Fruit fly (Drosophila melanogaster) whole organism, embryonic: ENCODE results near the gene CCAP-R.

Source experiments
- Asciz ChIP-seq: fragments of 200-800 bp; sonication (Bioruptor generic); optimal IDR thresholded peaks from 2 replicates; lab custom pipeline; 2017; ENCODE audit warnings: missing biosample characterization, mild to moderate bottlenecking, missing genetic modification characterization, missing genetic modification reagents
- Bgb ChIP-seq: fragments of 200-800 bp; sonication (Bioruptor generic); IDR thresholded peaks from 2 replicates; pipeline ENCODE4 v1.3.6; 2022; ENCODE audit warnings: missing biosample characterization, missing genetic modification characterization; ENCODE audit not compliant: partially characterized antibody
- CG10321 ChIP-seq: fragments of 200-800 bp; sonication (Bioruptor generic); IDR thresholded peaks from 2 replicates; pipeline ENCODE4 v1.3.6; 2022; ENCODE audit warnings: missing biosample characterization, missing genetic modification characterization
- CG12769 ChIP-seq: fragments of 200-800 bp; sonication (Bioruptor generic); optimal IDR thresholded peaks from 2 replicates; lab custom pipeline; 2019; ENCODE audit warnings: missing biosample characterization, mild to moderate bottlenecking, missing genetic modification characterization, moderate library complexity
- CG17186 ChIP-seq: fragments of 200-800 bp; sonication (Bioruptor generic); optimal IDR thresholded peaks from 3 replicates; lab custom pipeline; 2017; ENCODE audit warnings: missing biosample characterization, missing genetic modification reagents, missing genetic modification characterization
- CG3407 ChIP-seq: fragments of 200-800 bp; sonication (Bioruptor generic); optimal IDR thresholded peaks from 2 replicates; lab custom pipeline; 2018; ENCODE audit warnings: missing biosample characterization, mild to moderate bottlenecking, missing genetic modification characterization
- CG3726 ChIP-seq: fragments of 200-800 bp; sonication (Bioruptor generic); IDR thresholded peaks from 3 replicates; pipeline ENCODE4, ENCODE4 v1.3.6; 2022; ENCODE audit warnings: missing biosample characterization, missing genetic modification characterization
- CG5245 ChIP-seq: fragments of 200-800 bp; sonication (Bioruptor generic); optimal IDR thresholded peaks from 3 replicates; lab custom pipeline; 2016; ENCODE audit warnings: missing biosample characterization, missing genetic modification characterization
- CG6689 ChIP-seq: fragments of 200-800 bp; sonication (Bioruptor generic); IDR thresholded peaks from 2 replicates; pipeline ENCODE4 v1.3.6; 2022; ENCODE audit warnings: missing biosample characterization, missing genetic modification characterization
- CG7928 ChIP-seq: fragments of 200-800 bp; sonication (Bioruptor generic); optimal IDR thresholded peaks from 2 replicates; lab custom pipeline; 2017; ENCODE audit warnings: missing biosample characterization, mild to moderate bottlenecking, missing genetic modification characterization
- CG8478 ChIP-seq: fragments of >200 bp; optimal IDR thresholded peaks from 2 replicates; lab custom pipeline; 2018
- CG9609 ChIP-seq: fragments of 200-800 bp; sonication (Bioruptor generic); optimal IDR thresholded peaks from 3 replicates; lab custom pipeline; 2016; ENCODE audit warnings: missing biosample characterization, missing genetic modification characterization
- CHES-1-like ChIP-seq: fragments of 200-800 bp; sonication (Bioruptor generic); optimal IDR thresholded peaks from 2 replicates; lab custom pipeline; 2016; ENCODE audit warnings: missing biosample characterization, missing genetic modification characterization
- Dip2 ChIP-seq: fragments of 200-800 bp; sonication (Bioruptor generic); IDR thresholded peaks from 2 replicates; pipeline ENCODE4 v1.3.6; 2022; ENCODE audit warnings: missing biosample characterization, missing genetic modification characterization
- Dll ChIP-seq: fragments of 200-800 bp; sonication (Bioruptor generic); IDR thresholded peaks from 4 replicates; pipeline ENCODE4 v1.3.6; 2022; ENCODE audit warnings: missing biosample characterization, missing genetic modification characterization; ENCODE audit not compliant: partially characterized antibody
- HLHmδ ChIP-seq: fragments of 200-800 bp; sonication (Bioruptor generic); optimal IDR thresholded peaks from 2 replicates; lab custom pipeline; 2018; ENCODE audit warnings: missing biosample characterization, mild to moderate bottlenecking, missing genetic modification characterization, moderate library complexity
- Hand ChIP-seq: fragments of 200-800 bp; sonication (Bioruptor generic); optimal IDR thresholded peaks from 2 replicates; lab custom pipeline; 2017; ENCODE audit warnings: mild to moderate bottlenecking, missing biosample characterization, missing genetic modification reagents, missing genetic modification characterization
- HmgZ ChIP-seq: fragments of 200-800 bp; sonication (Bioruptor generic); optimal IDR thresholded peaks from 2 replicates; lab custom pipeline; 2018; ENCODE audit warnings: missing biosample characterization, mild to moderate bottlenecking, missing genetic modification characterization
- Hmr ChIP-seq: fragments of 200-800 bp; sonication (Bioruptor generic); optimal IDR thresholded peaks from 3 replicates; lab custom pipeline; 2017; ENCODE audit warnings: mild to moderate bottlenecking, missing biosample characterization, missing genetic modification reagents, missing genetic modification characterization
- Hr51 ChIP-seq, 2 experiments: fragments of 200-800 bp; sonication (Bioruptor generic); optimal IDR thresholded peaks; 2 replicates in 1 of 2; 3 replicates in 1 of 2; lab custom pipeline; 2016 to 2018; ENCODE audit warnings: missing biosample characterization in 2 of 2, missing genetic modification characterization in 2 of 2, mild to moderate bottlenecking in 1 of 2, moderate library complexity in 1 of 2
- Lim3 ChIP-seq: fragments of 200-800 bp; sonication (Bioruptor generic); IDR thresholded peaks from 2 replicates; pipeline ENCODE4 v1.3.6; 2022; ENCODE audit warnings: missing biosample characterization, missing genetic modification characterization
- Nf-YA ChIP-seq: fragments of 200-800 bp; sonication (Bioruptor generic); IDR thresholded peaks from 2 replicates; pipeline ENCODE4 v1.3.6; 2022; ENCODE audit warnings: missing biosample characterization, missing genetic modification characterization
- Opbp ChIP-seq: fragments of 200-800 bp; sonication (Bioruptor generic); IDR thresholded peaks from 3 replicates; pipeline ENCODE4 v1.3.6; 2022; ENCODE audit warnings: missing biosample characterization, missing genetic modification characterization; ENCODE audit not compliant: partially characterized antibody
- Side ChIP-seq: fragments of 200-800 bp; sonication (Bioruptor generic); optimal IDR thresholded peaks from 2 replicates; lab custom pipeline; 2016; ENCODE audit warnings: missing biosample characterization, missing genetic modification characterization
- Stat92E ChIP-seq, 3 experiments: fragments of >200 bp in 2 of 3; fragments of 200-800 bp in 1 of 3; sonication (Bioruptor generic) in 1 of 3; optimal IDR thresholded peaks; 2 replicates each; lab custom pipeline; 2017 to 2019; ENCODE audit warnings: missing biosample characterization in 3 of 3, missing genetic modification characterization in 3 of 3, mild to moderate bottlenecking in 1 of 3, moderate library complexity in 1 of 3
- Tbp ChIP-seq: fragments of >200 bp; optimal IDR thresholded peaks from 2 replicates; lab custom pipeline; 2018; ENCODE audit warnings: missing biosample characterization, missing genetic modification characterization
- Usf ChIP-seq: fragments of 200-800 bp; sonication (Bioruptor generic); optimal IDR thresholded peaks from 2 replicates; lab custom pipeline; 2017; ENCODE audit warnings: missing genotype, missing biosample characterization, missing genetic modification characterization
- Vsx1 ChIP-seq: fragments of 200-800 bp; sonication (Bioruptor generic); optimal IDR thresholded peaks from 2 replicates; lab custom pipeline; 2017; ENCODE audit warnings: missing biosample characterization, mild to moderate bottlenecking, missing genetic modification characterization, missing genetic modification reagents
- bab2 ChIP-seq: fragments of 200-800 bp; sonication (Bioruptor generic); optimal IDR thresholded peaks from 2 replicates; lab custom pipeline; 2016; ENCODE audit warnings: missing biosample characterization, missing genetic modification characterization
- bigmax ChIP-seq: fragments of 200-800 bp; sonication (Bioruptor generic); optimal IDR thresholded peaks from 2 replicates; lab custom pipeline; 2018; ENCODE audit warnings: missing biosample characterization, mild to moderate bottlenecking, missing genetic modification characterization
- bowl ChIP-seq: fragments of 200-800 bp; sonication (Bioruptor generic); IDR thresholded peaks from 2 replicates; pipeline ENCODE4 v1.3.6; 2022; ENCODE audit warnings: missing biosample characterization, missing genetic modification characterization
- cad ChIP-seq: fragments of >200 bp; optimal IDR thresholded peaks from 2 replicates; lab custom pipeline; 2017; ENCODE audit warnings: missing biosample characterization, missing genetic modification characterization
- corto ChIP-seq: fragments of 200-800 bp; sonication (Bioruptor generic); optimal IDR thresholded peaks from 2 replicates; lab custom pipeline; 2016; ENCODE audit warnings: missing biosample characterization, mild to moderate bottlenecking, missing genetic modification characterization, moderate library complexity
- croc ChIP-seq: fragments of 200-800 bp; sonication (Bioruptor generic); conservative IDR thresholded peaks from 3 replicates; pipeline ENCODE4 v1.3.6; 2022; ENCODE audit warnings: missing biosample characterization, missing genetic modification characterization
- da ChIP-seq: fragments of 200-800 bp; sonication (Bioruptor generic); optimal IDR thresholded peaks from 2 replicates; lab custom pipeline; 2016; ENCODE audit warnings: missing biosample characterization, missing genetic modification characterization
- ewg ChIP-seq: fragments of 200-800 bp; sonication (Bioruptor generic); optimal IDR thresholded peaks from 3 replicates; lab custom pipeline; 2017; ENCODE audit warnings: mild to moderate bottlenecking, missing biosample characterization, missing genetic modification reagents, missing genetic modification characterization
- gro ChIP-seq: fragments of 200-800 bp; sonication (Bioruptor generic); optimal IDR thresholded peaks from 2 replicates; lab custom pipeline; 2016; ENCODE audit warnings: missing biosample characterization, missing genetic modification characterization
- her ChIP-seq: fragments of 200-800 bp; sonication (Bioruptor generic); optimal IDR thresholded peaks from 2 replicates; lab custom pipeline; 2016; ENCODE audit warnings: missing biosample characterization, missing genetic modification characterization
- inv ChIP-seq: fragments of 200-800 bp; sonication (Bioruptor generic); IDR thresholded peaks from 2 replicates; pipeline ENCODE4 v1.3.6; 2022; ENCODE audit warnings: missing biosample characterization, missing genetic modification characterization; ENCODE audit not compliant: partially characterized antibody
- jumu ChIP-seq: fragments of 200-800 bp; sonication (Bioruptor generic); optimal IDR thresholded peaks from 3 replicates; lab custom pipeline; 2016; ENCODE audit warnings: missing biosample characterization, missing genetic modification characterization
- mam ChIP-seq: fragments of 200-800 bp; sonication (Bioruptor generic); optimal IDR thresholded peaks from 3 replicates; lab custom pipeline; 2016; ENCODE audit warnings: missing biosample characterization, missing genetic modification characterization
- pb ChIP-seq: fragments of 200-800 bp; sonication (Bioruptor generic); optimal IDR thresholded peaks from 3 replicates; lab custom pipeline; 2016; ENCODE audit warnings: missing biosample characterization, missing genetic modification characterization
- pita ChIP-seq: fragments of 200-800 bp; sonication (Bioruptor generic); optimal IDR thresholded peaks from 2 replicates; lab custom pipeline; 2017; ENCODE audit warnings: missing biosample characterization, mild to moderate bottlenecking, missing genetic modification characterization
- run ChIP-seq: fragments of 200-800 bp; sonication (Bioruptor generic); optimal IDR thresholded peaks from 3 replicates; lab custom pipeline; 2018; ENCODE audit warnings: missing biosample characterization, mild to moderate bottlenecking, missing genetic modification characterization
- sisA ChIP-seq: fragments of 200-800 bp; sonication (Bioruptor generic); IDR thresholded peaks from 2 replicates; pipeline ENCODE4 v1.3.6; 2022; ENCODE audit warnings: missing biosample characterization, missing genetic modification characterization
- tin ChIP-seq: fragments of 200-800 bp; sonication (Bioruptor generic); optimal IDR thresholded peaks from 3 replicates; lab custom pipeline; 2016; ENCODE audit warnings: missing biosample characterization, missing genetic modification characterization
- tll ChIP-seq, 2 experiments: fragments of 200-800 bp in 1 of 2; fragments of >200 bp in 1 of 2; sonication (Bioruptor generic) in 1 of 2; optimal IDR thresholded peaks; 2 replicates each; lab custom pipeline; 2017 to 2019; ENCODE audit warnings: missing biosample characterization in 2 of 2, missing genetic modification characterization in 2 of 2, mild to moderate bottlenecking in 1 of 2, moderate library complexity in 1 of 2
- tup ChIP-seq: fragments of 200-800 bp; sonication (Bioruptor generic); optimal IDR thresholded peaks from 2 replicates; lab custom pipeline; 2016; ENCODE audit warnings: missing biosample characterization, mild to moderate bottlenecking, missing genetic modification characterization, moderate library complexity
- wek ChIP-seq: fragments of 200-800 bp; sonication (Bioruptor generic); optimal IDR thresholded peaks from 3 replicates; lab custom pipeline; 2018; ENCODE audit warnings: missing biosample characterization, mild to moderate bottlenecking, missing genetic modification characterization, moderate library complexity

CCAP-R gene

DNA sequence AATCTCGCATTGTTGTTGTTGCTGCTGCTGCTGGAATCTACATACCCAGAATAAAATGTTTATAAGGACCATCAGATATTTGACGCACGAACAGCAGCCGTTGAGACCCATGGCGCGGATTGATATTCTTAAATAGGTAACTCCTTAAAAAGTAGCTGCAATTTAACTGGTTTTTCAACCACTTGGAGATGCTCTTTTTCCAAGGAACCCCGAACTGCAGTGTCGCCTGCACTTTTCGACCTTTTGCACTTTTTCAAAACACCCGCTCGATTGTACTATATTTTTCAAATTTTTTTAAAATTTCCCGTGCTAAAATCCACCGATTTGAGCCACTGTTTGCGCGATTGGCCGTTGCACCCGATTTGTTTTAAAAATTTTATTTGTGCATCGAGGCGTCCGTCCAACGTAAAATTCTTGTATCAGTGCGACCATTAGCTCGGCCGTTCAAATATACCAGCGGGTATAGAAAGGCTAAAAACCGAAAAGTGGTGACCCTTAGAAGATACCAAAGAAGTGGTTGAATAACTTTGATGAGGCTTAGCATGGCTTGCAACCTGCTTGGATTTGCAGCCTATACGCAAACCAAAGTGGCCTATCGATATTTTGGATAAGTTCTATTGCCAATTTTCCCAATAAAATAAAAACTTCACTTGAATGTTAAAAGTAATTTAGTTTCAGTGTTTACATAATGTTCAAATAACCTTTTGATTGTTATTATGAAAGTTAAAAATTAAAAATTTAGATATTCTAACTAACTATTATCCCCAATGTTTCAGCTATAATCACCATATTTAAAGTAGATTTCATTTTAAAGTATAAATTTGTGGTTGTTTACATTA is 74.9 kb downstream of the CCAP-R start, which contains the start of gene Tsp96F (continued):
- TF ChIP-seq wek (GFP tag; lab: Kevin White, UChicago) (no peak), Hand (GFP tag; lab: Kevin White, UChicago) (no peak), CHES-1-like (no peak), Bgb (GFP tag; lab: Robert Waterston, UW) (peak; percentile 71), pita (GFP tag; lab: Kevin White, UChicago) (peak; percentile 89), bowl (GFP tag; lab: Robert Waterston, UW) (no peak), Hr51 (GFP tag; optimal IDR thresholded peaks at IDR 0.05; lab: Kevin White, UChicago) (no peak), tin (GFP tag; lab: Kevin White, UChicago) (no peak), Side (GFP tag; lab: Kevin White, UChicago) (no peak), Lim3 (GFP tag; lab: Robert Waterston, UW) (no peak), Dll (GFP tag; lab: Robert Waterston, UW) (peak; percentile 68; the same call in 3 of the 4 replicates), cad (GFP tag; lab: Kevin White, UChicago) (no peak), HmgZ (tag; lab: Kevin White, UChicago) (peak; percentile 14), CG6689 (GFP tag; lab: Robert Waterston, UW) (no peak), jumu (GFP tag; lab: Kevin White, UChicago) (no peak), croc (no peak), ewg (GFP tag; lab: Kevin White, UChicago) (no peak), gro (GFP tag; lab: Kevin White, UChicago) (no peak), Tbp (GFP tag; lab: Kevin White, UChicago) (no peak), CG7928 (GFP tag; lab: Kevin White, UChicago) (no peak), bigmax (no peak), Stat92E (GFP tag; optimal IDR thresholded peaks at IDR 0.05; lab: Kevin White, UChicago) (peak in 1 of 3 experiments; percentile 38), da (GFP tag; lab: Kevin White, UChicago) (no peak), sisA (GFP tag; lab: Robert Waterston, UW) (no peak), CG12769 (tag; lab: Kevin White, UChicago) (no peak), tup (GFP tag; lab: Kevin White, UChicago) (no peak), corto (GFP tag; lab: Kevin White, UChicago) (no peak), Vsx1 (GFP tag; lab: Kevin White, UChicago) (no peak), tll (GFP tag; optimal IDR thresholded peaks at IDR 0.05; lab: Kevin White, UChicago) (no peak), CG3407 (GFP tag; lab: Kevin White, UChicago) (no peak), Opbp (no peak; the same call in none of the 3 replicates), CG10321 (GFP tag; lab: Robert Waterston, UW) (no peak), mam (GFP tag; lab: Kevin White, UChicago) (no peak), CG17186 (GFP tag; lab: Kevin White, UChicago) (no peak), Usf (GFP tag; lab: Kevin White, UChicago) (no peak), CG3726 (GFP tag; lab: Robert Waterston, UW) (no peak), inv (GFP tag; lab: Robert Waterston, UW) (peak; percentile 44; the same call in 1 of the 2 replicates), Hmr (GFP tag; lab: Kevin White, UChicago) (peak; percentile 53), Nf-YA (GFP tag; lab: Robert Waterston, UW) (no peak), pb (GFP tag; lab: Kevin White, UChicago) (no peak), bab2 (GFP tag; lab: Kevin White, UChicago) (no peak), Dip2 (no peak), her (GFP tag; lab: Kevin White, UChicago) (no peak), HLHmδ (GFP tag; lab: Kevin White, UChicago) (peak; percentile 13), CG8478 (lab: Kevin White, UChicago) (no peak), CG5245 (GFP tag; lab: Kevin White, UChicago) (no peak), run (no peak), Asciz (GFP tag; lab: Kevin White, UChicago) (no peak), CG9609 (GFP tag; lab: Kevin White, UChicago) (peak; percentile 7)
